Worm (Caenorhabditis elegans): Measurements from ENCODE around the gene mrpl-20.

Gene mrpl-20

ce11 chrII:13291406-13292124 lies 46.5 kb upstream of the mrpl-20 start (continued):
- no peak for TF ChIP-seq aly-2 (tag; optimal IDR thresholded peaks at IDR 0.05)
- TF ChIP-seq ztf-4 (tag; optimal IDR thresholded peaks at IDR 0.05) = peak; percentile 65
- TF ChIP-seq Y116A8C.19 (tag; optimal IDR thresholded peaks at IDR 0.05; ENCODE audit: borderline replicate concordance) = no peak
- TF ChIP-seq fkh-10 (GFP tag; optimal IDR thresholded peaks at IDR 0.05) = no peak
- peak; percentile 56 for TF ChIP-seq jun-1 (tag; optimal IDR thresholded peaks at IDR 0.05)
- TF ChIP-seq snu-23 (GFP tag; optimal IDR thresholded peaks at IDR 0.05) = peak; percentile 90
- TF ChIP-seq ces-1 (GFP tag; optimal IDR thresholded peaks at IDR 0.05) = no peak
- no peak for TF ChIP-seq fkh-8 (tag; optimal IDR thresholded peaks at IDR 0.05)
- peak; percentile 85 for TF ChIP-seq nhr-47 (tag; optimal IDR thresholded peaks at IDR 0.05)
- TF ChIP-seq nhr-71 (tag; optimal IDR thresholded peaks at IDR 0.05) = peak; percentile 93
- no peak for TF ChIP-seq ceh-8 (GFP tag; optimal IDR thresholded peaks at IDR 0.05)
- TF ChIP-seq zip-4 (GFP tag; optimal IDR thresholded peaks at IDR 0.05) = no peak
- TF ChIP-seq mab-9 (GFP tag; IDR thresholded peaks at IDR 0.05) = peak; percentile 13; the same call in 1 of the 2 replicates
- TF ChIP-seq pax-3 (tag; optimal IDR thresholded peaks at IDR 0.05) = no peak
- no peak for TF ChIP-seq elt-2 (tag; optimal IDR thresholded peaks at IDR 0.05)
- TF ChIP-seq aha-1 (tag; optimal IDR thresholded peaks at IDR 0.05) = peak; percentile 55
- peak; percentile 12 for TF ChIP-seq C04F5.9 (tag; optimal IDR thresholded peaks at IDR 0.05)
- no peak for TF ChIP-seq hlh-17 (GFP tag; optimal IDR thresholded peaks at IDR 0.05; ENCODE audit: borderline replicate concordance)
- no peak for TF ChIP-seq lin-39 (tag; optimal IDR thresholded peaks at IDR 0.05)
- no peak for TF ChIP-seq nhr-84 (tag; optimal IDR thresholded peaks at IDR 0.05)
- TF ChIP-seq nhr-76 (tag; optimal IDR thresholded peaks at IDR 0.05) = no peak
- no peak for TF ChIP-seq lin-15B (tag; optimal IDR thresholded peaks at IDR 0.05)
- TF ChIP-seq dsc-1 (tag; optimal IDR thresholded peaks at IDR 0.05) = no peak
- peak in 1 of 2 experiments; percentile 81 for TF ChIP-seq mdl-1 (tag; optimal IDR thresholded peaks at IDR 0.05)
- TF ChIP-seq fkh-4 (tag; optimal IDR thresholded peaks at IDR 0.05; ENCODE audit: borderline replicate concordance) = no peak
- TF ChIP-seq isw-1 (GFP tag; IDR thresholded peaks at IDR 0.05) = no peak
- no peak for TF ChIP-seq C34B4.2 (tag; optimal IDR thresholded peaks at IDR 0.05)
- peak; percentile 91 for TF ChIP-seq unc-130 (tag; optimal IDR thresholded peaks at IDR 0.05)
- peak; percentile 100 for TF ChIP-seq grh-1 (GFP tag; IDR thresholded peaks at IDR 0.05)
- TF ChIP-seq nhr-12 (tag; optimal IDR thresholded peaks at IDR 0.05) = no peak
- TF ChIP-seq unc-86 (tag; optimal IDR thresholded peaks at IDR 0.05) = no peak
- peak; percentile 3 for TF ChIP-seq snpc-4 (tag; optimal IDR thresholded peaks at IDR 0.05)
- peak in 1 of 3 experiments; percentile 34 for TF ChIP-seq ceh-82 (tag; optimal IDR thresholded peaks at IDR 0.05)
- peak; percentile 79 for TF ChIP-seq nhr-19 (GFP tag; conservative IDR thresholded peaks at IDR 0.05)
- peak; percentile 7 to 40 for TF ChIP-seq efl-1 (optimal IDR thresholded peaks at IDR 0.05)
- TF ChIP-seq efl-1 (GFP tag; optimal IDR thresholded peaks at IDR 0.05 in 1 of 2) = peak in 1 of 2 experiments; percentile 94
- peak; percentile 78 for TF ChIP-seq tbx-2 (tag; optimal IDR thresholded peaks at IDR 0.05)
- no peak for TF ChIP-seq sptf-1 (tag; optimal IDR thresholded peaks at IDR 0.05)
- no peak for TF ChIP-seq unc-30 (tag; optimal IDR thresholded peaks at IDR 0.05)
- TF ChIP-seq nhr-237 (tag; optimal IDR thresholded peaks at IDR 0.05) = peak; percentile 59
- peak; percentile 70 for TF ChIP-seq rnt-1 (tag; optimal IDR thresholded peaks at IDR 0.05)
- TF ChIP-seq hlh-4 (tag; optimal IDR thresholded peaks at IDR 0.05) = no peak
- TF ChIP-seq mep-1 (tag; optimal IDR thresholded peaks at IDR 0.05) = peak; percentile 64
- no peak for TF ChIP-seq unc-62 (GFP tag; optimal IDR thresholded peaks at IDR 0.05)
- TF ChIP-seq nhr-85 (tag) = peak; percentile 99
- peak; percentile 15 to 41 (median 18) for TF ChIP-seq dpl-1 (GFP tag; optimal IDR thresholded peaks at IDR 0.05)
- TF ChIP-seq swsn-7 (tag; optimal IDR thresholded peaks at IDR 0.05) = peak; percentile 79
- peak; percentile 70 for TF ChIP-seq ceh-88 (GFP tag; IDR thresholded peaks at IDR 0.05)
- peak; percentile 34 for TF ChIP-seq skn-1 (tag; optimal IDR thresholded peaks at IDR 0.05)
- TF ChIP-seq egl-27 (tag; optimal IDR thresholded peaks at IDR 0.05) = peak in 1 of 2 experiments; percentile 48
- TF ChIP-seq elt-3 (tag; optimal IDR thresholded peaks at IDR 0.05) = peak in 5 of 6 experiments; percentile 40 to 80 (median 67)
- TF ChIP-seq tlp-1 (tag; optimal IDR thresholded peaks at IDR 0.05) = no peak

All from whole organism, L1 larva.